Worm (Caenorhabditis elegans) whole organism, L4 larva: ENCODE measurements around the gene kel-8.

Experiments
- D1046.2 ChIP-seq: fragments of 200-800 bp; sonication (Bioruptor generic); IDR thresholded peaks from 2 replicates; pipeline ENCODE4 v1.3.6; 2022; ENCODE audit warnings: missing genetic modification characterization, missing compliant biosample characterization
- F10B5.3 ChIP-seq: sonication (generic microtip); optimal IDR thresholded peaks from 2 replicates; lab custom pipeline; 2016; ENCODE audit warnings: mild to moderate bottlenecking, missing genetic modification characterization, missing compliant biosample characterization
- F44E2.7 ChIP-seq: fragments of 200-800 bp; sonication (Bioruptor generic); IDR thresholded peaks from 2 replicates; pipeline ENCODE4 v2.1.2; 2022; ENCODE audit warnings: missing genetic modification characterization, missing compliant biosample characterization
- F49E8.2 ChIP-seq: sonication (generic microtip); optimal IDR thresholded peaks from 2 replicates; lab custom pipeline; 2016; ENCODE audit warnings: missing compliant biosample characterization, mild to moderate bottlenecking, missing genetic modification characterization, borderline replicate concordance
- R02D3.7 ChIP-seq: fragments of 150-350 bp; sonication (generic microtip); optimal IDR thresholded peaks from 3 replicates; lab custom pipeline; 2014; ENCODE audit warnings: missing biosample characterization, missing genetic modification characterization
- T26A8.4 ChIP-seq: fragments of 200-800 bp; sonication (Bioruptor generic); IDR thresholded peaks from 2 replicates; pipeline ENCODE4 v1.3.6; 2022; ENCODE audit warnings: missing genetic modification characterization, missing compliant biosample characterization
- Y48G9A.11 ChIP-seq: fragments of 200-800 bp; sonication (Bioruptor generic); IDR thresholded peaks from 2 replicates; pipeline ENCODE4 v1.3.6; 2022; ENCODE audit warnings: missing genetic modification reagents, missing genetic modification characterization, missing compliant biosample characterization
- Y5F2A.4 ChIP-seq: fragments of 200-800 bp; sonication (Bioruptor generic); optimal IDR thresholded peaks from 2 replicates; lab custom pipeline; 2018; ENCODE audit warnings: mild to moderate bottlenecking, missing genetic modification characterization, missing compliant biosample characterization
- ama-1 ChIP-seq: fragments of 150-350 bp; optimal IDR thresholded peaks from 2 replicates; lab custom pipeline; 2014; ENCODE audit warnings: inconsistent platforms, mixed read lengths
- attf-4 ChIP-seq: sonication (generic microtip); optimal IDR thresholded peaks from 3 replicates; lab custom pipeline; 2017; ENCODE audit warnings: missing biosample characterization, missing genetic modification characterization
- ceh-82 ChIP-seq: sonication (generic microtip); optimal IDR thresholded peaks from 2 replicates; lab custom pipeline; 2017; ENCODE audit warnings: missing biosample characterization, missing genetic modification characterization
- daf-12 ChIP-seq: fragments of 150-350 bp; optimal IDR thresholded peaks from 2 replicates; lab custom pipeline; 2014; ENCODE audit warnings: missing biosample characterization, missing genetic modification reagents, missing genetic modification characterization
- daf-19 ChIP-seq: fragments of 200-800 bp; sonication (Bioruptor generic); conservative IDR thresholded peaks from 2 replicates; pipeline ENCODE4 v1.3.6; 2022; ENCODE audit warnings: missing genetic modification characterization, missing compliant biosample characterization
- dmd-8 ChIP-seq: fragments of 200-800 bp; sonication (Bioruptor generic); IDR thresholded peaks from 2 replicates; pipeline ENCODE4 v1.3.6; 2022; ENCODE audit warnings: missing genetic modification characterization, missing compliant biosample characterization
- duxl-1 ChIP-seq: sonication (generic microtip); optimal IDR thresholded peaks from 2 replicates; lab custom pipeline; 2016; ENCODE audit warnings: mild to moderate bottlenecking, missing genetic modification characterization, moderate library complexity, missing compliant biosample characterization; ENCODE audit not compliant: poor library complexity
- dve-1 ChIP-seq: sonication (generic microtip); optimal IDR thresholded peaks from 2 replicates; lab custom pipeline; 2017; ENCODE audit warnings: antibody characterized with exemption, mild to moderate bottlenecking, missing genetic modification characterization, missing compliant biosample characterization; ENCODE audit not compliant: insufficient read depth
- egl-43 ChIP-seq: fragments of 200-800 bp; sonication (Bioruptor generic); IDR thresholded peaks from 2 replicates; pipeline ENCODE4 v1.3.6; 2022; ENCODE audit warnings: missing genetic modification reagents, missing genetic modification characterization, missing compliant biosample characterization
- fkh-10 ChIP-seq: fragments of 150-350 bp; optimal IDR thresholded peaks from 2 replicates; lab custom pipeline; 2014; ENCODE audit warnings: missing biosample characterization, missing genetic modification reagents, missing genetic modification characterization
- fos-1 ChIP-seq: fragments of 150-350 bp; optimal IDR thresholded peaks from 2 replicates; lab custom pipeline; 2014; ENCODE audit warnings: missing biosample characterization, missing genetic modification characterization
- hif-1 ChIP-seq, 2 experiments: sonication (generic microtip); optimal IDR thresholded peaks; 2 replicates each; lab custom pipeline; 2016 to 2017; ENCODE audit warnings: missing compliant biosample characterization in 2 of 2, missing genetic modification characterization in 2 of 2, missing genetic modification reagents in 2 of 2, missing genotype in 2 of 2, mild to moderate bottlenecking in 1 of 2
- hlh-11 ChIP-seq: fragments of 200-800 bp; sonication (Bioruptor generic); optimal IDR thresholded peaks from 2 replicates; lab custom pipeline; 2018; ENCODE audit warnings: mild to moderate bottlenecking, missing genetic modification characterization, missing compliant biosample characterization
- hlh-30 ChIP-seq: sonication (generic microtip); optimal IDR thresholded peaks from 2 replicates; lab custom pipeline; 2017; ENCODE audit warnings: antibody characterized with exemption, mild to moderate bottlenecking, missing genetic modification characterization, missing compliant biosample characterization; ENCODE audit not compliant: insufficient read depth
- hmg-1.1 ChIP-seq: fragments of 200-800 bp; sonication (Bioruptor generic); IDR thresholded peaks from 2 replicates; pipeline ENCODE4 v1.3.6; 2022; ENCODE audit warnings: missing genetic modification reagents, missing genetic modification characterization, missing compliant biosample characterization
- jun-1 ChIP-seq: fragments of 150-350 bp; optimal IDR thresholded peaks from 2 replicates; lab custom pipeline; 2014; ENCODE audit warnings: missing biosample characterization, missing genetic modification reagents, missing genetic modification characterization
- lin-1 ChIP-seq: fragments of 200-800 bp; sonication (Bioruptor generic); IDR thresholded peaks from 2 replicates; pipeline ENCODE4 v1.3.6; 2022; ENCODE audit warnings: missing genetic modification reagents, missing genetic modification characterization, missing compliant biosample characterization
- lin-13 ChIP-seq: fragments of 150-350 bp; optimal IDR thresholded peaks from 2 replicates; lab custom pipeline; 2014; ENCODE audit warnings: missing biosample characterization, missing genetic modification reagents, missing genetic modification characterization
- lin-15B ChIP-seq: fragments of 150-350 bp; sonication (generic microtip); optimal IDR thresholded peaks from 3 replicates; lab custom pipeline; 2014; ENCODE audit warnings: missing biosample characterization, missing genetic modification characterization
- lin-29 ChIP-seq: fragments of 200-800 bp; sonication (Bioruptor generic); IDR thresholded peaks from 2 replicates; pipeline ENCODE4 v1.3.6; 2022; ENCODE audit warnings: missing genetic modification reagents, missing genetic modification characterization, missing compliant biosample characterization
- lin-38 ChIP-seq: fragments of 200-800 bp; sonication (Bioruptor generic); IDR thresholded peaks from 2 replicates; pipeline ENCODE4 v1.3.6; 2022; ENCODE audit warnings: missing genetic modification reagents, missing genetic modification characterization, missing compliant biosample characterization
- lin-39 ChIP-seq: fragments of 150-350 bp; optimal IDR thresholded peaks from 2 replicates; lab custom pipeline; 2014; ENCODE audit warnings: missing biosample characterization, missing genetic modification reagents, missing genetic modification characterization
- madf-9 ChIP-seq: fragments of 200-800 bp; sonication (Bioruptor generic); conservative IDR thresholded peaks from 2 replicates; pipeline ENCODE4 v1.3.6; 2022; ENCODE audit warnings: missing genetic modification reagents, missing genetic modification characterization, missing compliant biosample characterization
- mdl-1 ChIP-seq, 2 experiments: fragments of 150-350 bp in 1 of 2; sonication (generic microtip) in 1 of 2; optimal IDR thresholded peaks; 2 replicates each; lab custom pipeline; 2014 to 2017; ENCODE audit warnings: missing biosample characterization in 2 of 2, missing genetic modification characterization in 2 of 2
- mep-1 ChIP-seq: fragments of 150-350 bp; sonication (generic microtip); optimal IDR thresholded peaks from 3 replicates; lab custom pipeline; 2014; ENCODE audit warnings: missing biosample characterization, missing genetic modification characterization
- mes-2 ChIP-seq: sonication (generic microtip); optimal IDR thresholded peaks from 2 replicates; lab custom pipeline; 2016; ENCODE audit warnings: missing genotype, mild to moderate bottlenecking, missing genetic modification characterization, missing compliant biosample characterization; ENCODE audit not compliant: poor library complexity, severe bottlenecking
- mxl-3 ChIP-seq: fragments of 200-800 bp; sonication (Bioruptor generic); optimal IDR thresholded peaks from 2 replicates; lab custom pipeline; 2018; ENCODE audit warnings: mild to moderate bottlenecking, missing genetic modification characterization, missing compliant biosample characterization
- nhr-102 ChIP-seq: sonication (generic microtip); optimal IDR thresholded peaks from 2 replicates; lab custom pipeline; 2016; ENCODE audit warnings: mild to moderate bottlenecking, missing genetic modification characterization, moderate library complexity, missing compliant biosample characterization
- nhr-111 ChIP-seq: fragments of 200-800 bp; sonication (Bioruptor generic); optimal IDR thresholded peaks from 2 replicates; lab custom pipeline; 2018; ENCODE audit warnings: mild to moderate bottlenecking, missing genetic modification characterization, missing compliant biosample characterization
- nhr-25 ChIP-seq: sonication (generic microtip); optimal IDR thresholded peaks from 2 replicates; lab custom pipeline; 2017; ENCODE audit warnings: missing genetic modification characterization, mild to moderate bottlenecking, missing compliant biosample characterization, antibody characterized with exemption, moderate library complexity, borderline replicate concordance; ENCODE audit not compliant: insufficient read depth
- nhr-41 ChIP-seq: fragments of 200-800 bp; sonication (Bioruptor generic); IDR thresholded peaks from 2 replicates; pipeline ENCODE4 v1.3.6; 2022; ENCODE audit warnings: missing genetic modification reagents, missing genetic modification characterization, missing compliant biosample characterization
- nhr-6 ChIP-seq: fragments of 150-350 bp; optimal IDR thresholded peaks from 2 replicates; lab custom pipeline; 2014; ENCODE audit warnings: missing biosample characterization, missing genetic modification characterization
- nhr-76 ChIP-seq: fragments of 150-350 bp; optimal IDR thresholded peaks from 2 replicates; lab custom pipeline; 2014; ENCODE audit warnings: missing biosample characterization, missing genetic modification characterization
- nhr-77 ChIP-seq: fragments of 150-350 bp; optimal IDR thresholded peaks from 2 replicates; lab custom pipeline; 2014; ENCODE audit warnings: missing biosample characterization, missing genetic modification characterization
- php-3 ChIP-seq: fragments of 200-800 bp; sonication (Bioruptor generic); IDR thresholded peaks from 2 replicates; pipeline ENCODE4 v1.3.6; 2022; ENCODE audit warnings: missing genetic modification reagents, missing genetic modification characterization, missing compliant biosample characterization
- rbr-2 ChIP-seq: sonication (generic microtip); optimal IDR thresholded peaks from 2 replicates; lab custom pipeline; 2016; ENCODE audit warnings: missing genotype, missing genetic modification characterization, missing compliant biosample characterization
- skn-1 ChIP-seq: fragments of 150-350 bp; optimal IDR thresholded peaks from 2 replicates; lab custom pipeline; 2014; ENCODE audit warnings: missing biosample characterization, missing genetic modification characterization
- unc-130 ChIP-seq: sonication (generic microtip); optimal IDR thresholded peaks from 2 replicates; lab custom pipeline; 2016; ENCODE audit warnings: missing genetic modification reagents, missing genetic modification characterization, missing compliant biosample characterization
- unc-39 ChIP-seq: sonication (generic microtip); optimal IDR thresholded peaks from 2 replicates; lab custom pipeline; 2017; ENCODE audit warnings: missing biosample characterization, missing genetic modification characterization
- unc-62 ChIP-seq, 3 experiments: fragments of 150-350 bp in 1 of 3; sonication (generic microtip); optimal IDR thresholded peaks in 2 of 3; peaks in 1 of 3; 1 replicate in 1 of 3; 2 replicates in 2 of 3; lab custom pipeline; 2014 to 2017; ENCODE audit warnings: missing biosample characterization in 3 of 3, missing genetic modification characterization in 3 of 3, missing genetic modification reagents in 3 of 3, missing genotype in 1 of 3
- vab-7 ChIP-seq: fragments of 200-800 bp; sonication (Bioruptor generic); IDR thresholded peaks from 2 replicates; pipeline ENCODE4 v1.3.6; 2022; ENCODE audit warnings: missing genetic modification reagents, missing genetic modification characterization, missing compliant biosample characterization
- zip-11 ChIP-seq: fragments of 200-800 bp; sonication (Bioruptor generic); IDR thresholded peaks from 2 replicates; pipeline ENCODE4 v1.3.6; 2022; ENCODE audit warnings: missing genetic modification characterization, missing compliant biosample characterization

The kel-8 gene

DNA sequence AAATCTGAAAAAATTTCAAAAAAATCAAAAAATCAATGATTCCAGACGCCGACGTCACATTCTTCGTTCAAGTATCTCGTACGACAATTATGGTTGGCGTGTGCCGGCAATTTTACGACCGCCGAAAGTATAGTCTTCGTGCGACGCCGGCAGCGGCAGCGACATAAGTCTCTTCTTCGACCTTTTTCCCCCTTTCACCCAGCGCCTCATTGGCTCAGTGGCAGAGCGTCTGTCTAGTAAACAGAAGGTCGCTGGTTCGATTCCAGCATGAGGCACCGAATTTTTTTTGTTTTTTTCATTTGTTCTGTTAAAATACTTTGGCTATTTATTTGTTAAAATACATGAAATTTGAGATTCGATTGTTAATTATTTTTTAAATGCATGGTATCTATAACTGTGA, 2.6 kb downstream of the kel-8 start (continued):
- TF ChIP-seq fkh-10 (GFP tag; lab: Kevin White, UChicago): no peak
- no peak for TF ChIP-seq F49E8.2 (tag; lab: Kevin White, UChicago)
- no peak for TF ChIP-seq nhr-25
- no peak for TF ChIP-seq ama-1 (lab: Kevin White, UChicago)
- TF ChIP-seq unc-130: peak; percentile 34
- peak; percentile 75 for TF ChIP-seq dmd-8 (GFP tag; lab: Robert Waterston, UW)
- peak; percentile 9 for TF ChIP-seq mxl-3 (GFP tag; lab: Kevin White, UChicago)
- no peak for TF ChIP-seq nhr-6
- TF ChIP-seq fos-1 (tag; lab: Kevin White, UChicago): no peak
- no peak for TF ChIP-seq hlh-11
- TF ChIP-seq Y5F2A.4 (GFP tag; lab: Kevin White, UChicago): no peak
- TF ChIP-seq skn-1 (tag; lab: Kevin White, UChicago): no peak
- 0 out of 2 replicates have a peak, but pooled peaks have one; percentile 21 for TF ChIP-seq T26A8.4 (GFP tag; lab: Robert Waterston, UW)
- no peak for TF ChIP-seq unc-39
- TF ChIP-seq hlh-30 (tag; lab: Kevin White, UChicago): peak; percentile 44
- 0 out of 2 replicates have a peak, but pooled peaks have one; percentile 39 for TF ChIP-seq D1046.2
- TF ChIP-seq nhr-77 (tag; lab: Kevin White, UChicago): no peak
- peak; percentile 35 for TF ChIP-seq rbr-2 (tag; lab: Kevin White, UChicago)
- TF ChIP-seq lin-38 (GFP tag; lab: Robert Waterston, UW): peak; percentile 89
- TF ChIP-seq zip-11 (GFP tag; lab: Robert Waterston, UW): no peak
- no peak for TF ChIP-seq mdl-1 (tag; optimal IDR thresholded peaks at IDR 0.05; lab: Kevin White, UChicago)
- no peak for TF ChIP-seq attf-4 (tag; lab: Kevin White, UChicago)
- peak; percentile 55 for TF ChIP-seq hmg-1.1
- TF ChIP-seq ceh-82 (tag; lab: Kevin White, UChicago): no peak
- no peak for TF ChIP-seq daf-12 (tag; lab: Kevin White, UChicago)
- no peak for TF ChIP-seq lin-39 (tag; lab: Kevin White, UChicago)
- peak; percentile 59; the same call in 1 of the 2 replicates for TF ChIP-seq Y48G9A.11 (GFP tag; lab: Robert Waterston, UW)
- no peak for TF ChIP-seq daf-19
- TF ChIP-seq lin-13 (GFP tag; lab: Kevin White, UChicago): peak; percentile 49
- no peak for TF ChIP-seq nhr-102 (tag; lab: Kevin White, UChicago)
- TF ChIP-seq egl-43 (GFP tag; lab: Robert Waterston, UW): peak; percentile 85
- no peak for TF ChIP-seq lin-29 (GFP tag; lab: Robert Waterston, UW)
- no peak for TF ChIP-seq F10B5.3 (tag; lab: Kevin White, UChicago)
- peak; percentile 30 for TF ChIP-seq dve-1 (tag; lab: Kevin White, UChicago)
- no peak for TF ChIP-seq nhr-41
- no peak for TF ChIP-seq F44E2.7 (GFP tag; lab: Robert Waterston, UW)
- TF ChIP-seq duxl-1 (tag; lab: Kevin White, UChicago): no peak
- TF ChIP-seq unc-62 (GFP tag; optimal IDR thresholded peaks at IDR 0.05 in 1 of 2; lab: Kevin White, UChicago): no peak
- TF ChIP-seq unc-62 (tag; optimal IDR thresholded peaks at IDR 0.05; lab: Kevin White, UChicago): no peak
- TF ChIP-seq mes-2 (tag; lab: Kevin White, UChicago): peak; percentile 61
- TF ChIP-seq hif-1 (tag; optimal IDR thresholded peaks at IDR 0.05; lab: Kevin White, UChicago): no peak
- peak; percentile 58; the same call in 1 of the 2 replicates for TF ChIP-seq lin-1 (GFP tag; lab: Robert Waterston, UW)
- no peak for TF ChIP-seq nhr-76 (tag; lab: Kevin White, UChicago)
- TF ChIP-seq jun-1 (tag; lab: Kevin White, UChicago): no peak
- no peak for TF ChIP-seq lin-15B
- TF ChIP-seq madf-9 (GFP tag; lab: Robert Waterston, UW): peak; percentile 44; the same call in 1 of the 2 replicates
- TF ChIP-seq php-3 (GFP tag; lab: Robert Waterston, UW): peak; percentile 57; the same call in 1 of the 2 replicates
- peak; percentile 65 for TF ChIP-seq vab-7 (GFP tag; lab: Robert Waterston, UW)
- no peak for TF ChIP-seq nhr-111 (GFP tag; lab: Kevin White, UChicago)
- TF ChIP-seq R02D3.7 (tag; lab: Kevin White, UChicago): no peak
- peak; percentile 33 for TF ChIP-seq mep-1 (tag; lab: Kevin White, UChicago)
